Worm (Caenorhabditis elegans) whole organism, mixed stage, embryonic: ENCODE measurements around the gene Y57G11C.20.
A peak's percentile ranks its signal among the peaks of the same experiment; 100 is the strongest.

ENCODE experiments used
- bed-3 ChIP-seq: fragments of 200-800 bp; sonication (Bioruptor generic); optimal IDR thresholded peaks from 3 replicates; lab custom pipeline; 2018; ENCODE audit warnings: mild to moderate bottlenecking, missing genetic modification characterization, moderate library complexity, missing compliant biosample characterization
- elt-1 ChIP-seq: sonication (generic microtip); optimal IDR thresholded peaks from 2 replicates; lab custom pipeline; 2017; ENCODE audit warnings: missing genetic modification characterization, mild to moderate bottlenecking, missing compliant biosample characterization, antibody characterized with exemption, moderate library complexity, borderline replicate concordance; ENCODE audit not compliant: insufficient read depth
- lsy-2 ChIP-seq: fragments of 150-350 bp; optimal IDR thresholded peaks from 2 replicates; lab custom pipeline; 2014; ENCODE audit warnings: missing biosample characterization, missing genetic modification characterization
- nhr-237 ChIP-seq: fragments of 150-350 bp; optimal IDR thresholded peaks from 2 replicates; lab custom pipeline; 2014; ENCODE audit warnings: missing biosample characterization, missing genetic modification characterization
- nhr-76 ChIP-seq: sonication (generic microtip); optimal IDR thresholded peaks from 2 replicates; lab custom pipeline; 2017; ENCODE audit warnings: missing biosample characterization, missing genetic modification characterization
- pha-4 ChIP-seq: fragments of 150-350 bp; optimal IDR thresholded peaks from 2 replicates; lab custom pipeline; 2018; ENCODE audit warnings: missing biosample characterization, missing genetic modification reagents, missing genetic modification characterization
- sem-2 ChIP-seq: fragments of 200-800 bp; sonication (Bioruptor generic); optimal IDR thresholded peaks from 2 replicates; lab custom pipeline; 2018; ENCODE audit warnings: mild to moderate bottlenecking, missing genetic modification characterization, missing compliant biosample characterization
- tbx-8 ChIP-seq: fragments of 200-800 bp; sonication (Bioruptor generic); optimal IDR thresholded peaks from 2 replicates; lab custom pipeline; 2018; ENCODE audit warnings: mild to moderate bottlenecking, missing genetic modification characterization, moderate library complexity, missing compliant biosample characterization
- unc-120 ChIP-seq: sonication (generic microtip); optimal IDR thresholded peaks from 2 replicates; lab custom pipeline; 2017; ENCODE audit warnings: missing genetic modification characterization, missing compliant biosample characterization; ENCODE audit not compliant: poor library complexity, severe bottlenecking
- unc-39 ChIP-seq: fragments of 150-350 bp; optimal IDR thresholded peaks from 2 replicates; lab custom pipeline; 2014; ENCODE audit warnings: missing biosample characterization, missing genetic modification characterization
- zip-8 ChIP-seq: fragments of 150-350 bp; optimal IDR thresholded peaks from 2 replicates; lab custom pipeline; 2014; ENCODE audit warnings: missing biosample characterization, missing genetic modification characterization

- TF ChIP-seq pha-4 (tag; lab: Kevin White, UChicago) = no peak
- no peak for TF ChIP-seq zip-8 (tag; lab: Kevin White, UChicago)
- no peak for TF ChIP-seq tbx-8 (GFP tag; lab: Kevin White, UChicago)
- no peak for TF ChIP-seq bed-3
- TF ChIP-seq nhr-237 = peak; percentile 1
- TF ChIP-seq elt-1 (tag; lab: Kevin White, UChicago) = no peak
- peak; percentile 43 for TF ChIP-seq unc-120 (tag; lab: Kevin White, UChicago)
- no peak for TF ChIP-seq unc-39
- TF ChIP-seq sem-2 (GFP tag; lab: Kevin White, UChicago) = no peak
- TF ChIP-seq lsy-2 (tag; lab: Kevin White, UChicago) = peak; percentile 41
- no peak for TF ChIP-seq nhr-76 (tag; lab: Kevin White, UChicago)
Measured at ce11 chrIV:14793900-14794624, 49.1 kb upstream of the Y57G11C.20 start.
